Fruit fly (Drosophila melanogaster): Measurements from ENCODE around the gene Cp110.

The Cp110 gene

DNA sequence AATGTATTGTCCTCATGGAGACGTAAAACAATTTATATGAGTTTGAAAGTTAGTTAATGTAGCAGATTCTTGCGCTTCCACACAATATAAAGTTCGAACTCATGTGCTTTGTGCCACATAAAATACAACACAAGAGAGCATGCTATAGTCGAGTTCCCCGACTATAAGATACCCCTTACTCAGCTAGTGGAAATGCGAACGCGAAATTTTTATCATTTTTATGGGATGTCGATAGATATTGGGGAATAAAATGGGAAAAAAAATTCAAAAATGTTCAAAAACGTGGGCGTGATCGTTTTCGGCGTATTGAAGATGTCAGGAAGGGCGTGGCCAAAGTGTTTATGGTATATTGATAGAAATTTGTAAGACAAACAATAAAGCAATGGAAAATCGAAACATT lies 28.9 kb downstream of the Cp110 start:
- TF ChIP-seq tj (GFP tag; optimal IDR thresholded peaks at IDR 0.05) = no peak
- TF ChIP-seq bab1 (GFP tag; optimal IDR thresholded peaks at IDR 0.05) = no peak
- TF ChIP-seq CG7101 (tag; optimal IDR thresholded peaks at IDR 0.05) = no peak
- TF ChIP-seq kay (GFP tag; ENCODE audit: borderline replicate concordance) = no peak
- no peak for TF ChIP-seq CG11617 (GFP tag; optimal IDR thresholded peaks at IDR 0.05)
- no peak for TF ChIP-seq CG14711 (tag; optimal IDR thresholded peaks at IDR 0.05)
- TF ChIP-seq Crg-1 (GFP tag; optimal IDR thresholded peaks at IDR 0.05) = no peak
- TF ChIP-seq cic (GFP tag; optimal IDR thresholded peaks at IDR 0.05) = no peak
- TF ChIP-seq toe (GFP tag; optimal IDR thresholded peaks at IDR 0.05) = no peak
- TF ChIP-seq pad (GFP tag; optimal IDR thresholded peaks at IDR 0.05) = no peak

DNA sequence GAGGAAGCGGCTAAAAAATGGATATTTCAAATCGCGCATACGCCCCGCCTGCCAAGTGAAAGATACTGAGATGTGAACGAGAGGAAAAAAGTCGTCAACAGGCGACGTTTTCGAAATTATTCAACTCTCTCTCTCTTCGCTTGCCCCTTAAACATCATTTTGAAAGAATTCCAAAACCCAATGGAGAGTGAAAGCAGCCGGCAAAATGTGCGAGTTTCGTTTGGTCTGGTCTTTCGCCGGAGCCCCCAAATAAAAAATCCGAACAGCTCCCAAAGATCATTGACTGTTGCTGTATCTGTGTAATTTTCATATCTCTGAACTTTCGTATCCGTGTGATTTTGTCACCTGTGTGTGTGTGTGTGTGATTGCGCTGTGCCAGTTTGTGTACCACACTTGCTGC lies 30.2 kb downstream of the Cp110 start:
- TF ChIP-seq Mnt (GFP tag; optimal IDR thresholded peaks at IDR 0.05) (no peak), Clk (GFP tag; optimal IDR thresholded peaks at IDR 0.05) (no peak), CG12768 (GFP tag; optimal IDR thresholded peaks at IDR 0.05) (no peak), Crg-1 (GFP tag; optimal IDR thresholded peaks at IDR 0.05) (no peak), Hr96 (GFP tag; optimal IDR thresholded peaks at IDR 0.05) (no peak), CG11617 (GFP tag; optimal IDR thresholded peaks at IDR 0.05) (no peak), cic (GFP tag; optimal IDR thresholded peaks at IDR 0.05) (no peak), CG7101 (tag; optimal IDR thresholded peaks at IDR 0.05) (no peak), bab1 (GFP tag; optimal IDR thresholded peaks at IDR 0.05) (no peak), pad (GFP tag; optimal IDR thresholded peaks at IDR 0.05) (no peak), CG1620 (GFP tag; optimal IDR thresholded peaks at IDR 0.05) (no peak), kay (GFP tag; ENCODE audit: borderline replicate concordance) (no peak), CG5204 (GFP tag; optimal IDR thresholded peaks at IDR 0.05) (no peak), CG7045 (GFP tag; optimal IDR thresholded peaks at IDR 0.05) (no peak), CG14711 (tag; optimal IDR thresholded peaks at IDR 0.05) (no peak), CG33017 (tag; optimal IDR thresholded peaks at IDR 0.05) (no peak), ovo (GFP tag; optimal IDR thresholded peaks at IDR 0.05) (no peak), cnc (optimal IDR thresholded peaks at IDR 0.05) (no peak), tj (GFP tag; optimal IDR thresholded peaks at IDR 0.05) (no peak)

DNA sequence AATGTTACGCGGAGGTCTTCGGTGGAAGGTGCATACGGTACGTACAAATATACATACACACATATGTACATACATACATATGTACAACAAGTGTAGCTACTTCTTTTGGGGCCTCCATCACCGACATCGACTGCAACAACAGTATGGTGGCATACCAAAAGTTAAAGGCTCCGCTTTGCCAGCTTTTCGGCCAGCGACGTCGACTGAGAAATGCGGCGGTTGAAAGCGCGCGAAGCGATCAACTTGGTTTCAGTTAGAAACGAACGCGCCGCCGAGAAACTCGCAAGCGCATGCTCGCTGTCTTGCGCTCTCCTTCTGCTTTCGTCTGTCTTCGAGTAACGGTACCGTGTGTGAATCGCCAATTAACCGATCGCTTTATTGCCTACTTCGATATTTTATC lies 33.1 kb downstream of the Cp110 start, which contains the start of gene CG17600:
TSS of gene CG17600 (plus strand) at position 250 of the 400 bp plus-strand sequence.
- TF ChIP-seq CG11617 (GFP tag; optimal IDR thresholded peaks at IDR 0.05) (no peak), toe (GFP tag; optimal IDR thresholded peaks at IDR 0.05) (no peak), Clk (GFP tag; optimal IDR thresholded peaks at IDR 0.05) (no peak), ovo (GFP tag; optimal IDR thresholded peaks at IDR 0.05) (peak; percentile 75), bab1 (GFP tag; optimal IDR thresholded peaks at IDR 0.05) (no peak), cnc (optimal IDR thresholded peaks at IDR 0.05) (no peak), Mnt (GFP tag; optimal IDR thresholded peaks at IDR 0.05) (no peak), kay (GFP tag; ENCODE audit: borderline replicate concordance) (no peak), CG5204 (GFP tag; optimal IDR thresholded peaks at IDR 0.05) (no peak), pad (GFP tag; optimal IDR thresholded peaks at IDR 0.05) (peak; percentile 38), Hr96 (GFP tag; optimal IDR thresholded peaks at IDR 0.05) (no peak)

DNA sequence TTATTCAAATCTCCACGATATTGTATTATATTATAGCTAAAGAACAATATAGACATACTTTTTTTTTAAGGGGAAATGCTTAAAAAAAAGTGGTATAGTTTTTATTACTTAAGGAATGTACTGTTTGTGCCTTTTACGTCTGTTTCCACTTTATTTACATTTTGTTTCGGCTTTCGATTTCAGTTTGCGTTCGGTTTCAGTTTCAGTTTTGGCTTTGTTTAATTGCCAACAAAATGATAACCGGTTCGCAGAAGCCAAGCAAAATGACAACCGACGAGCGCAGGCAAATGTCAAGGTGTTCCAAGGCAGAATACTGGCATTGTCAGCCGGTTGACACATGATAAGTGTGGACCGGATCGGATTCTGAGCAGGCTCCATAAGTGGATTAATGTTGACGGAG lies 45.3 kb downstream of the Cp110 start:
- no peak for TF ChIP-seq Crg-1 (GFP tag; optimal IDR thresholded peaks at IDR 0.05)
- TF ChIP-seq tj (GFP tag; optimal IDR thresholded peaks at IDR 0.05) = no peak

DNA sequence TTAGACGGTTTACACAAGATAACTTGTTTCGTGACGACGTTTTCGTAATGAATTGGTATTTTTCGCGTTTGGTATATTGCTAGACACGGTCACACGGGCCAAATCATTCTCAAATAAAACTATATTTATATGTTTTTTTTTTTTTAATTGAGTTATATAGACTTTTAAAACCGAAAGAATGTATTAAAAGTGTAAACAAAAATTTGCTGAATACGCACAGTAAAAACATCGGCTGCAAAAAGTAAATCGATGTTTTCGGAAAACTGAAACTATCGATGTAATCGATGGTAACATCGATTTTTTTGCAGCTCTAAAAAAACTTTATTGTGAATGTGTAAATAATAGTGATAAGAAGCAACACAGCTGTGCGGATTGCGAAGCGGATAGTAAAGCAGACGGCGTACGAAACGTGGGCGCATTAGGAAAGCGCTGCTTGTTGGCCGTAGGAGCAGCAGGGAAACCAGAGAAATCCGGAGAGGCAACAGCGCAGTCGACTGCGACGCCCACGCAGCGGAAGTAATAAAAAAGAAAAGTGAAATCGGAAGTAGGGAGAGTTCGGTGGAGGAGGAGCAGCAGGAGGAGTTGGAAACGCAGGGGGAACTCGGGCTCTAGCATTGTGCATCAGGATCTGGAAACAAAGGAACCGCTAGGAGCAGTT lies 47.9 kb downstream of the Cp110 start, which contains the start of gene S6kII:
TSS of gene S6kII (plus strand) at position 301 of the 658 bp plus-strand sequence.
- no peak for TF ChIP-seq CG1620 (GFP tag; optimal IDR thresholded peaks at IDR 0.05)
- TF ChIP-seq pad (GFP tag; optimal IDR thresholded peaks at IDR 0.05) = no peak
- TF ChIP-seq ovo (GFP tag; optimal IDR thresholded peaks at IDR 0.05) = no peak
- no peak for TF ChIP-seq cnc (optimal IDR thresholded peaks at IDR 0.05)
- no peak for TF ChIP-seq CG33017 (tag; optimal IDR thresholded peaks at IDR 0.05)
- no peak for TF ChIP-seq CG7045 (GFP tag; optimal IDR thresholded peaks at IDR 0.05)
- TF ChIP-seq Clk (GFP tag; optimal IDR thresholded peaks at IDR 0.05) = no peak
- peak; percentile 59 for TF ChIP-seq bab1 (GFP tag; optimal IDR thresholded peaks at IDR 0.05)
- peak; percentile 85 for TF ChIP-seq tj (GFP tag; optimal IDR thresholded peaks at IDR 0.05)
- TF ChIP-seq CG14711 (tag; optimal IDR thresholded peaks at IDR 0.05) = peak; percentile 14
- no peak for TF ChIP-seq CG12768 (GFP tag; optimal IDR thresholded peaks at IDR 0.05)
